Worm (Caenorhabditis elegans): ENCODE measurements around the gene irld-15.

Gene irld-15

DNA sequence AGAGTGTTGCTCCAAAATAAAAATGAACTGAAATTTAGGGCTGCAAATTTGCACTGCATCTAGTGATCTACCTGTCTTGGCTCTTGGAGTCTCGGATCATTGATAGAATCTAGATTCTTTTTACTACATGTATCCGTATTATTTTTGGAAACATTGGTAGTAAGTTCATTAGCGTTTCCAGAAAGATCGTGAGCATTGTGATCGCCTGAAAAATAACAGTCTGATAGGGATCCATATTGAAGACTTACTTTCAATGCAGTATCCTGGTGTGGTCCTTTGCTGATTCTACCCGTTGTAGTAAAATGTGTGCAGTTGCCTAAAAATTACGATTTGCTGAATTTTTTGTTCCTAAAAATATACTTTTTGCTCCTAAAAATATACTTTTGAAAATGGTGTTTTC, 2.7 kb upstream of the irld-15 start:
- TF ChIP-seq aha-1 (tag) (peak; percentile 83), pha-4 (GFP tag; IDR thresholded peaks at IDR 0.05) (no peak), pha-4 (tag; optimal IDR thresholded peaks at IDR 0.05) (no peak), hlh-30 (tag; optimal IDR thresholded peaks at IDR 0.05; ENCODE audit: insufficient read depth) (no peak), lin-39 (tag; optimal IDR thresholded peaks at IDR 0.05) (no peak), ama-1 (optimal IDR thresholded peaks at IDR 0.05) (no peak), Y48G9A.11 (GFP tag; IDR thresholded peaks at IDR 0.05) (no peak)

DNA sequence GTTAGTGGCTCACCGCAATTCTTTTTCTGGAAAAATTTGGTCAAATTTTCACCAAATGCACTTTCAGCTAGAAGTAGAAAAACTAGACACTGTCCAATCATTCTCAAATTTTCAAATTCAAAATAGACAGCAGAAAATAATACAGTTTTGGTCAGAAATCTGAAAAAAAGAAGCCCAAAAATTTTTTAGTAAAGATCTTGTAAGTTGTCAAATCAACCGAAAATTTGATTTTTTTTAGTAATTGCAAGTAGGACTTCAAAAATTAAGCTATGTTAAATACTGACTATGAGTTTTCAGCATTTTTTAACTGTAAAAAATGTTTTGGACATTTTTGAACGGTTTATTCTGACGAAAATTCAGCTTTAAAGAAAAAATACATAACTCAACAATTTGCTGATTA, 2.8 kb downstream of the irld-15 start, which contains the start of gene Y19D10B.8:
Y19D10B.8 (minus strand) TSS at position 101 of the 400 bp plus-strand sequence.
- TF ChIP-seq daf-16 (GFP tag; optimal IDR thresholded peaks at IDR 0.05) (no peak), daf-16 (tag; optimal IDR thresholded peaks at IDR 0.05) (no peak), nhr-11 (tag; optimal IDR thresholded peaks at IDR 0.05) (no peak), fos-1 (tag; optimal IDR thresholded peaks at IDR 0.05) (no peak), F10B5.3 (tag; optimal IDR thresholded peaks at IDR 0.05) (no peak), madf-9 (GFP tag; conservative IDR thresholded peaks at IDR 0.05) (no peak), dmd-8 (GFP tag; IDR thresholded peaks at IDR 0.05) (no peak), D1046.2 (GFP tag; IDR thresholded peaks at IDR 0.05) (no peak)

DNA sequence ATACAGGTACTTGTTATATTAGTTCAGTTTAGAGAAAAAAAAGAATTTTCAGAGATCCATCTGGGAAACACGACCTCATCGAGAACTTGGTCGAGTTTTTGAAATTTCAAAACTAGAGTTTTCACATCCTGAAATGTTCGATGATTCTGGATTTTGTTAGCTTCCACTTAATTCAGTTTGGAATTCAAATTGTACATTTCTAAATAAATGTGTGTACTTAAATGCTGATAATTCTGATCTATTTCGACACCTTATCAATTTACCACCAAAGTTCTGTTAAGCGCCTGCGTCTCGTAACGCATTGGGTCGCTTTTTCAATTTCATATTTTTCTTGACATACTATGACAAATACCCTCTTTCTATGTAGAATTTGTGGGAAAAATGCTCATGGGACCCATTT, 9.1 kb downstream of the irld-15 start, which contains the start of gene nhr-226:
nhr-226 (plus strand) TSS at position 301 of the 400 bp plus-strand sequence.
- TF ChIP-seq F44E2.7 (GFP tag; IDR thresholded peaks at IDR 0.05) (no peak), F49E8.2 (tag; optimal IDR thresholded peaks at IDR 0.05; ENCODE audit: borderline replicate concordance) (no peak), tra-1 (GFP tag; IDR thresholded peaks at IDR 0.05) (no peak), ceh-44 (GFP tag; IDR thresholded peaks at IDR 0.05) (no peak), aly-2 (tag; optimal IDR thresholded peaks at IDR 0.05) (no peak), pqm-1 (tag; optimal IDR thresholded peaks at IDR 0.05) (peak; percentile 13), lin-15B (tag; optimal IDR thresholded peaks at IDR 0.05) (no peak)

DNA sequence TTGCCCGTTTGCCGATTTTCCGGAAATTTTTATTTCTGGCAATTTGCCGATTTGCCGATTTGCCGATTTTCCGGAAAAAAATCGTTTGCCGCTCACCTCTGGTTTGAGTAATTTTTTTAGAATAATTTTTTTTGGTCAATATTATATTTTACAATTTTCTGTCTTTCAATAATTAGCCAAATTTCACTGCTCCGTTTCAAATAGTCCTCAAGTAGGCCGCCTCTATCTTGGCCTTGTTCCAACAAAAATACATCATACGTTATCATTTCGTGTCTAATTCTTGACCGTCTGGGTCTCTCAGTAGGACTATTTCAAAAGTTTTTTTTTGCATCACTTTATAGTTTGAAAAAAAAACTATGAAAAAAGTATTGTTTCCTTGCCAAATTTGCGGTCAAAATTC, 11.4 kb downstream of the irld-15 start, which contains the start of gene nhr-115:
nhr-115 (plus strand) TSS at position 301 of the 400 bp plus-strand sequence.
- TF ChIP-seq dmd-6 (GFP tag; IDR thresholded peaks at IDR 0.05) (peak; percentile 26; the same call in 1 of the 2 replicates), nhr-111 (GFP tag; optimal IDR thresholded peaks at IDR 0.05) (no peak), Y75B8A.6 (GFP tag; IDR thresholded peaks at IDR 0.05) (no peak), nhr-28 (tag; optimal IDR thresholded peaks at IDR 0.05) (peak; percentile 41), mxl-2 (GFP tag; conservative IDR thresholded peaks at IDR 0.05) (no peak), gei-8 (GFP tag; optimal IDR thresholded peaks at IDR 0.05) (no peak), aha-1 (tag) (no peak), pqm-1 (tag; optimal IDR thresholded peaks at IDR 0.05) (peak; percentile 14), daf-16 (GFP tag; optimal IDR thresholded peaks at IDR 0.05) (no peak), daf-16 (tag; optimal IDR thresholded peaks at IDR 0.05) (no peak), attf-4 (tag; optimal IDR thresholded peaks at IDR 0.05) (no peak), lin-29 (GFP tag; IDR thresholded peaks at IDR 0.05) (no peak), zag-1 (tag; optimal IDR thresholded peaks at IDR 0.05) (no peak), ceh-62 (tag; optimal IDR thresholded peaks at IDR 0.05) (no peak), ceh-82 (tag; optimal IDR thresholded peaks at IDR 0.05) (no peak), sdz-12 (GFP tag; optimal IDR thresholded peaks at IDR 0.05) (no peak), tag-97 (GFP tag; IDR thresholded peaks at IDR 0.05) (no peak), unc-39 (tag; optimal IDR thresholded peaks at IDR 0.05) (no peak), F37D6.2 (tag; optimal IDR thresholded peaks at IDR 0.05) (no peak), zfp-3 (GFP tag; conservative IDR thresholded peaks at IDR 0.05) (no peak), T20F7.1 (GFP tag; optimal IDR thresholded peaks at IDR 0.05) (no peak), daf-8 (GFP tag; IDR thresholded peaks at IDR 0.05) (no peak)

All from whole organism, L4 larva.